Fruit fly (Drosophila melanogaster): Measurements from ENCODE around the gene CG2202.

Gene CG2202

DNA sequence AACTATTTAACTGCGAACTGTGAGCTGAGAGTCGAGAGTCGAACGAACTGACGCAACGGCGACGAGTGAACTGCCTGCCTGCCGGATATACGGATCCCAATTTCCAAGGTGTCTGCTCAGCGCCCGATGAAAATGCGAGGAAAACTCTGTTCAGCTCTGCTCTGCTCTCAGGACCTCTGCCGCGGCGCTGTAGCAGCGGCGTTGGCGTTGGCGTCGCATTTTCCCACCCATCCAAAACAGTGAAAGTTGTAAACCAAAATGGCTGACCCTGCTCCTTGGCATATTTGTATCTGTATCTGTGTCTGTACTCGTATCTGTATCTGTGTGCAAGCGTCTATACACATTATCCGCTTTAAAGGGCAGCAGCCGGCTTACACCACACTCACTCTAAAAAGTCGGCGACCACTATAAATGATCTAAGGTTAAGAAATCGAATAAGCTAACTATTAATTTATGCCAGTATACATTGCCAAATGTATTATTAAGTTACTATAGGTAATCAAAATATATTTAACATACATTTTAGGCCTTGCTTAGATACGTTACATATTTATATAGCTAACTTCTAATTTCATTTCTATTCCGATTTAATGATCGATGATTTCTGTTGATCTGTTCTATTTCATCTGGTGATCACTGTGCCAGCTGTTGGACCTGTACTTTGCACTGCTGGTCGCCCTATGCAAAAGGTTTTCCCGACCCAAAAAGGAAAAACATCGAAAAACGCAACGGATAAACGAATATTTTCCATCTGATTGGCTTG lies 25.7 kb upstream of the CG2202 start (continued):
- 0 out of 2 replicates have a peak, but pooled peaks have one; percentile 37 for TF ChIP-seq Ada2b (GFP tag; IDR thresholded peaks at IDR 0.05)
- no peak for TF ChIP-seq tll (GFP tag; optimal IDR thresholded peaks at IDR 0.05)
- peak; percentile 27 for TF ChIP-seq Deaf1 (tag; optimal IDR thresholded peaks at IDR 0.05)
- TF ChIP-seq Ptx1 (GFP tag; IDR thresholded peaks at IDR 0.05) = peak; percentile 46; the same call in 1 of the 2 replicates
- peak; percentile 26 for TF ChIP-seq run (tag; optimal IDR thresholded peaks at IDR 0.05)
- no peak for TF ChIP-seq CG33213 (GFP tag; optimal IDR thresholded peaks at IDR 0.05)
- no peak for TF ChIP-seq Drgx (GFP tag; IDR thresholded peaks at IDR 0.05)
- TF ChIP-seq CG18764 (GFP tag; optimal IDR thresholded peaks at IDR 0.05) = peak; percentile 25
- no peak for TF ChIP-seq Awh (GFP tag; IDR thresholded peaks at IDR 0.05)
- peak; percentile 53 for TF ChIP-seq CG17385 (GFP tag; optimal IDR thresholded peaks at IDR 0.05)
- no peak for TF ChIP-seq CG6175 (GFP tag; IDR thresholded peaks at IDR 0.05)
- TF ChIP-seq CG12071 (GFP tag; optimal IDR thresholded peaks at IDR 0.05) = peak; percentile 34
- no peak for TF ChIP-seq bowl (GFP tag; IDR thresholded peaks at IDR 0.05)
- no peak for TF ChIP-seq kay (GFP tag; optimal IDR thresholded peaks at IDR 0.05)
- TF ChIP-seq CG6254 (GFP tag; optimal IDR thresholded peaks at IDR 0.05) = peak; percentile 68
- peak; percentile 48; the same call in 1 of the 3 replicates for TF ChIP-seq zfh1 (GFP tag; IDR thresholded peaks at IDR 0.05)
- TF ChIP-seq Elba2 (GFP tag; optimal IDR thresholded peaks at IDR 0.05) = no peak
- TF ChIP-seq CG17829 (tag; optimal IDR thresholded peaks at IDR 0.05) = peak; percentile 81
- TF ChIP-seq Hsf (GFP tag; optimal IDR thresholded peaks at IDR 0.05) = peak; percentile 66
- peak; percentile 64 for TF ChIP-seq Spps (tag; optimal IDR thresholded peaks at IDR 0.05)
- peak; percentile 57 for TF ChIP-seq HmgZ (tag; optimal IDR thresholded peaks at IDR 0.05)
- TF ChIP-seq CG4282 (GFP tag; optimal IDR thresholded peaks at IDR 0.05) = no peak
- no peak for TF ChIP-seq Dip3 (GFP tag; optimal IDR thresholded peaks at IDR 0.05)
- TF ChIP-seq lilli (GFP tag; optimal IDR thresholded peaks at IDR 0.05) = peak; percentile 42
- peak; percentile 85 for TF ChIP-seq fd102C (GFP tag; optimal IDR thresholded peaks at IDR 0.05)
- no peak for TF ChIP-seq Neu2 (GFP tag; optimal IDR thresholded peaks at IDR 0.05; ENCODE audit: borderline replicate concordance)
- TF ChIP-seq CG10462 (GFP tag; optimal IDR thresholded peaks at IDR 0.05) = peak; percentile 12
- peak; percentile 40 for TF ChIP-seq salm (tag; optimal IDR thresholded peaks at IDR 0.05)
- no peak for TF ChIP-seq Aef1 (GFP tag; IDR thresholded peaks at IDR 0.05)
- no peak for TF ChIP-seq chn (GFP tag; optimal IDR thresholded peaks at IDR 0.05)
- no peak for TF ChIP-seq usp (GFP tag; optimal IDR thresholded peaks at IDR 0.05)
- TF ChIP-seq CG42726 (GFP tag; IDR thresholded peaks at IDR 0.05; ENCODE audit: partially characterized antibody) = no peak
- no peak for TF ChIP-seq YL-1 (GFP tag; optimal IDR thresholded peaks at IDR 0.05)
- TF ChIP-seq Lpt (GFP tag; optimal IDR thresholded peaks at IDR 0.05) = no peak
- peak; percentile 28 for TF ChIP-seq Atf3 (GFP tag; optimal IDR thresholded peaks at IDR 0.05)
- no peak for TF ChIP-seq sc (optimal IDR thresholded peaks at IDR 0.05)
- TF ChIP-seq sc (GFP tag; optimal IDR thresholded peaks at IDR 0.05) = peak; percentile 71
- peak; percentile 15 for TF ChIP-seq tx (GFP tag; optimal IDR thresholded peaks at IDR 0.05)
- TF ChIP-seq peb (GFP tag; IDR thresholded peaks at IDR 0.05) = 0 out of 2 replicates have a peak, but pooled peaks have one; percentile 13
- peak; percentile 34 for TF ChIP-seq CG4617 (GFP tag; optimal IDR thresholded peaks at IDR 0.05; ENCODE audit: borderline replicate concordance)
- TF ChIP-seq NC2α (GFP tag; optimal IDR thresholded peaks at IDR 0.05) = peak; percentile 4
- peak; percentile 46 for TF ChIP-seq CG5180 (GFP tag; optimal IDR thresholded peaks at IDR 0.05)
- no peak for TF ChIP-seq Dll (GFP tag; IDR thresholded peaks at IDR 0.05; ENCODE audit: partially characterized antibody)
- TF ChIP-seq CG5245 (GFP tag; optimal IDR thresholded peaks at IDR 0.05) = no peak
- peak in 1 of 2 experiments; percentile 46 for TF ChIP-seq crp (GFP tag; optimal IDR thresholded peaks at IDR 0.05)
- peak; percentile 70 for TF ChIP-seq Meics (GFP tag; optimal IDR thresholded peaks at IDR 0.05)
- TF ChIP-seq CG3847 (GFP tag; IDR thresholded peaks at IDR 0.05) = 0 out of 2 replicates have a peak, but pooled peaks have one; percentile 31
- TF ChIP-seq chm (GFP tag; IDR thresholded peaks at IDR 0.05) = no peak
- TF ChIP-seq seq (GFP tag; IDR thresholded peaks at IDR 0.05) = no peak
- peak; percentile 84 for TF ChIP-seq D19A (tag; optimal IDR thresholded peaks at IDR 0.05)
